Worm (Caenorhabditis elegans): ENCODE measurements around the gene ZK1320.9.

DNA sequence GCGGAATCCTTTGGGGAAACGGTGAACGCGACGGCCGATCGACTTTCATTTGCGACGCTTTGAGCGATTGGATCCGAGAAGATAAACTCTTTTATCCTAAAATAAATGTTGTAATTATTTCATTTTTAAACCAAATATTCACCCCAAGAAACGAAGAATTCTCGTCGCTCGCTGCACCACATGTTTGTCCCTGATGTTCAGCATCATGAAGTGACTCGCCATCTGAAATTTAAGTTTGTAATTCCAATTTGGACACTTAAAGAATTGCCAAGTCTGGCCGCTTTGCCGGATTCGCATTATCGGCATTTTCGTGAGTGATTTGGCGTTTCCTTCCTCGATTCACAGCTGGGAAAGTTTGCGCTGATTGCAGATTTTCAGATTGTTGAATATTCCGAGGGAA, 31.4 kb upstream of the ZK1320.9 start, which contains the start of gene Y53C12A.6:
- no peak for TF ChIP-seq him-1 (tag; optimal IDR thresholded peaks at IDR 0.05)
- TF ChIP-seq W03F9.2 (tag; optimal IDR thresholded peaks at IDR 0.05): no peak
- no peak for TF ChIP-seq dao-5 (tag; optimal IDR thresholded peaks at IDR 0.05)
